Worm (Caenorhabditis elegans): ENCODE measurements around the gene str-244.

DNA sequence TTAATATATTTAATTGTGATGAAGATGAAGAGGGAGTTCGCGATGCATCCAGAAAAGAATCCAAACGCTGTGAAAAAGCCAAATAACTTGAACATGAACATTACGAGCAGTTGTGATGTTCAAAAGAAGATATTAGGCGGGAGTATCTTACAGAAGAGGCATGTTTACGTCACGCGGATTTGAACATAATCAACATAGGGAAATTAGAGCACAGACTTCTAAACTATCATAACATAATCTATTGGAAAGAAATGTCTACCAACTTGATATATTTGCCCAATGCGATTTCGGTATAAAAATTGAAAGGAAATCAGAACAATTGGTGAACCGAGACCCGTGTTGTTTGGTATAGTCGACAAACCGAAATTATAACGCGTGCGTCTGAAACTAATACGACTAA is 45.2 kb upstream of the str-244 start, which contains the start of gene str-66:
- no peak for TF ChIP-seq unc-130 (GFP tag; optimal IDR thresholded peaks at IDR 0.05)
- TF ChIP-seq snpc-4 (tag; optimal IDR thresholded peaks at IDR 0.05), result no peak
- no peak for TF ChIP-seq R02D3.7 (tag; optimal IDR thresholded peaks at IDR 0.05)
- no peak for TF ChIP-seq madf-9 (GFP tag; conservative IDR thresholded peaks at IDR 0.05)
- no peak for TF ChIP-seq lir-3 (tag; optimal IDR thresholded peaks at IDR 0.05)
- no peak for TF ChIP-seq ama-1 (optimal IDR thresholded peaks at IDR 0.05)
- no peak for TF ChIP-seq vab-7 (GFP tag; IDR thresholded peaks at IDR 0.05)
